Fruit fly (Drosophila melanogaster) whole organism, wandering third instar larva: ENCODE measurements around the gene sick.
A peak's percentile ranks its signal among the peaks of the same experiment; 100 is the strongest.

Experiments
- Abd-B ChIP-seq: fragments of >200 bp; optimal IDR thresholded peaks from 2 replicates; lab custom pipeline; 2017; ENCODE audit warnings: missing biosample characterization, missing genetic modification characterization
- CG32264 ChIP-seq: fragments of 200-800 bp; sonication (Bioruptor generic); optimal IDR thresholded peaks from 2 replicates; lab custom pipeline; 2016; ENCODE audit warnings: missing biosample characterization, missing genetic modification characterization
- CrebA ChIP-seq: fragments of 200-800 bp; sonication (Bioruptor generic); optimal IDR thresholded peaks from 2 replicates; lab custom pipeline; 2016; ENCODE audit warnings: missing biosample characterization, mild to moderate bottlenecking, missing genetic modification characterization, borderline replicate concordance
- Dfd ChIP-seq: fragments of >200 bp; optimal IDR thresholded peaks from 2 replicates; lab custom pipeline; 2017; ENCODE audit warnings: missing biosample characterization, missing genetic modification characterization
- GATAd ChIP-seq: sonication (Bioruptor generic); optimal IDR thresholded peaks from 2 replicates; lab custom pipeline; 2016; ENCODE audit warnings: missing biosample characterization, missing genetic modification characterization
- HLH106 ChIP-seq: fragments of 200-800 bp; optimal IDR thresholded peaks from 3 replicates; lab custom pipeline; 2019; ENCODE audit warnings: missing biosample characterization, mild to moderate bottlenecking, missing genetic modification characterization, moderate library complexity
- Hr78 ChIP-seq: fragments of >200 bp; optimal IDR thresholded peaks from 2 replicates; lab custom pipeline; 2017; ENCODE audit warnings: missing biosample characterization, missing genetic modification characterization
- Hr83 ChIP-seq: fragments of 200-300 bp; sonication (Bioruptor generic); optimal IDR thresholded peaks from 2 replicates; lab custom pipeline; 2016; ENCODE audit warnings: missing biosample characterization, mild to moderate bottlenecking, missing genetic modification characterization, moderate library complexity; ENCODE audit not compliant: poor library complexity, severe bottlenecking
- Jra ChIP-seq: sonication (Bioruptor generic); optimal IDR thresholded peaks from 2 replicates; lab custom pipeline; 2016; ENCODE audit warnings: missing biosample characterization, missing genetic modification characterization
- Mio ChIP-seq: sonication (Bioruptor generic); optimal IDR thresholded peaks from 2 replicates; lab custom pipeline; 2016; ENCODE audit warnings: missing biosample characterization, missing genetic modification characterization
- Myc ChIP-seq: fragments of >200 bp; optimal IDR thresholded peaks from 2 replicates; lab custom pipeline; 2017
- N ChIP-seq: fragments of >200 bp; optimal IDR thresholded peaks from 2 replicates; lab custom pipeline; 2018; ENCODE audit warnings: missing biosample characterization, missing external identifiers, missing genetic modification characterization
- OdsH ChIP-seq: fragments of 200-800 bp; sonication (Bioruptor generic); optimal IDR thresholded peaks from 2 replicates; lab custom pipeline; 2016; ENCODE audit warnings: missing biosample characterization, mild to moderate bottlenecking, missing genetic modification characterization
- Rel ChIP-seq, 2 experiments: fragments of 200-800 bp; sonication (Bioruptor generic) in 1 of 2; optimal IDR thresholded peaks; 2 replicates in 1 of 2; 3 replicates in 1 of 2; lab custom pipeline; 2016 to 2019; ENCODE audit warnings: mild to moderate bottlenecking in 2 of 2, missing biosample characterization in 2 of 2, missing genetic modification characterization in 2 of 2, moderate library complexity in 1 of 2
- Sp1 ChIP-seq: fragments of 200-800 bp; sonication (Bioruptor generic); optimal IDR thresholded peaks from 3 replicates; lab custom pipeline; 2019; ENCODE audit warnings: missing biosample characterization, mild to moderate bottlenecking, missing genetic modification characterization, moderate library complexity
- Vsx2 ChIP-seq: fragments of 200-300, 225-300 bp; sonication (Bioruptor generic); optimal IDR thresholded peaks from 2 replicates; lab custom pipeline; 2018; ENCODE audit warnings: missing biosample characterization, missing genetic modification characterization; ENCODE audit not compliant: partially characterized antibody
- br ChIP-seq: fragments of 200-800 bp; sonication (Bioruptor generic); optimal IDR thresholded peaks from 2 replicates; lab custom pipeline; 2016; ENCODE audit warnings: missing biosample characterization, missing genetic modification characterization
- brk ChIP-seq: fragments of 200-800 bp; sonication (Bioruptor generic); optimal IDR thresholded peaks from 2 replicates; lab custom pipeline; 2016; ENCODE audit warnings: missing biosample characterization, mild to moderate bottlenecking, missing genetic modification characterization
- dl ChIP-seq, 2 experiments: fragments of 175-275, 200-275 bp in 1 of 2; fragments of 200-275 bp in 1 of 2; sonication (Bioruptor generic); optimal IDR thresholded peaks; lab custom pipeline; 2018; ENCODE audit warnings: mild to moderate bottlenecking in 2 of 2, missing biosample characterization in 2 of 2, missing genetic modification characterization in 2 of 2, moderate library complexity in 2 of 2; ENCODE audit not compliant: partially characterized antibody in 2 of 2, insufficient read depth in 1 of 2
- dsf ChIP-seq: sonication (Bioruptor generic); optimal IDR thresholded peaks from 2 replicates; lab custom pipeline; 2016; ENCODE audit warnings: missing biosample characterization, missing genetic modification characterization, borderline replicate concordance
- foxo ChIP-seq, 2 experiments: fragments of 200-800 bp; sonication (Bioruptor generic); optimal IDR thresholded peaks; 2 replicates in 1 of 2; 3 replicates in 1 of 2; lab custom pipeline; 2016 to 2017; ENCODE audit warnings: missing biosample characterization in 2 of 2, missing genetic modification characterization in 2 of 2
- fru ChIP-seq: fragments of 200-800 bp; sonication (Bioruptor generic); optimal IDR thresholded peaks from 3 replicates; lab custom pipeline; 2016; ENCODE audit warnings: missing biosample characterization, mild to moderate bottlenecking, missing genetic modification characterization
- h ChIP-seq: fragments of 200-800 bp; sonication (Bioruptor generic); optimal IDR thresholded peaks from 3 replicates; lab custom pipeline; 2016; ENCODE audit warnings: missing biosample characterization, mild to moderate bottlenecking, missing genetic modification characterization
- jim ChIP-seq: fragments of 175-275, 200-325 bp; sonication (Bioruptor generic); optimal IDR thresholded peaks from 2 replicates; lab custom pipeline; 2016; ENCODE audit warnings: missing biosample characterization, mild to moderate bottlenecking, missing genetic modification characterization
- lola ChIP-seq: fragments of >200 bp; optimal IDR thresholded peaks from 2 replicates; lab custom pipeline; 2017; ENCODE audit warnings: missing biosample characterization, missing genetic modification characterization
- pan ChIP-seq: fragments of >200 bp; optimal IDR thresholded peaks from 2 replicates; lab custom pipeline; 2017
- psq ChIP-seq: fragments of 200-800 bp; sonication (Bioruptor generic); optimal IDR thresholded peaks from 3 replicates; lab custom pipeline; 2017; ENCODE audit warnings: missing biosample characterization, mild to moderate bottlenecking, missing genetic modification characterization, moderate library complexity
- sage ChIP-seq: fragments of 200-800 bp; sonication (Bioruptor generic); optimal IDR thresholded peaks from 2 replicates; lab custom pipeline; 2016; ENCODE audit warnings: missing biosample characterization, mild to moderate bottlenecking, missing genetic modification characterization
- sv ChIP-seq: fragments of 200-800 bp; sonication (Bioruptor generic); optimal IDR thresholded peaks from 3 replicates; lab custom pipeline; 2016; ENCODE audit warnings: missing biosample characterization, missing genetic modification characterization
- usp ChIP-seq: fragments of >200 bp; optimal IDR thresholded peaks from 2 replicates; lab custom pipeline; 2017; ENCODE audit warnings: missing biosample characterization, missing genetic modification characterization
- woc ChIP-seq: sonication (Bioruptor generic); optimal IDR thresholded peaks from 2 replicates; lab custom pipeline; 2016; ENCODE audit warnings: missing biosample characterization, mild to moderate bottlenecking, missing genetic modification characterization

Gene sick

dm6 chr2L:19962252-19962729 lies 166.1 kb downstream of the sick start, which contains the start of the genes CG13965 and CG16772:
Gene CG13965, minus strand, starts transcription at chr2L:19962352.
Gene CG16772, plus strand, starts transcription at chr2L:19962679.
- TF ChIP-seq N = no peak

DNA sequence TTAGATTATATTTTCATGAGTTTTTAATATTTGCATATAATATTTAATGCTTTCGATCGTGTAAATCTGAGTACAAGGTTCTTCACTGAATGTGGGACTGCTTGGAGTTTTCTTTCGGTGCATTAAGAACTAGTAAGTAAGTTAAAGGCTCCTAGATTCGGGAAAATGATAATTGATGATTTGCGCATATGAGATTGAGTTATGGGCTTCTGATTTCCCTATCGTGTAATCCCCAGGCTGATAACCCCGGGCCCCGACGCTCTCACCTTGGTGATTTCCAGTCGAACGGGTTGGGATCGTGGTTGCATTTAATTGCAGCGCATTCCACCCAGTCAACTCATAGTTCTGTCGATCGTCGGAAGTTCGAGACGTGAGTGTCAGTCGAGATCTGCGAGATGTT lies 167.7 kb downstream of the sick start, which contains the start of gene CG10680:
Gene CG10680 (plus strand): TSS at position 301 of the 400 bp plus-strand sequence.
- no peak for TF ChIP-seq foxo (GFP tag; optimal IDR thresholded peaks at IDR 0.05; lab: Kevin White, UChicago)
- no peak for TF ChIP-seq jim
- TF ChIP-seq GATAd = no peak
- no peak for TF ChIP-seq br (GFP tag; lab: Kevin White, UChicago)
- no peak for TF ChIP-seq Dfd (GFP tag; lab: Kevin White, UChicago)
- TF ChIP-seq brk (GFP tag; lab: Kevin White, UChicago) = no peak
- no peak for TF ChIP-seq dl (GFP tag; optimal IDR thresholded peaks at IDR 0.05; lab: Kevin White, UChicago; ENCODE audit: insufficient read depth in 1 of 2, partially characterized antibody in 2 of 2)
- no peak for TF ChIP-seq sage (GFP tag; lab: Kevin White, UChicago)
- TF ChIP-seq CrebA = no peak
- TF ChIP-seq Myc (lab: Kevin White, UChicago) = no peak
- TF ChIP-seq dsf = no peak

DNA sequence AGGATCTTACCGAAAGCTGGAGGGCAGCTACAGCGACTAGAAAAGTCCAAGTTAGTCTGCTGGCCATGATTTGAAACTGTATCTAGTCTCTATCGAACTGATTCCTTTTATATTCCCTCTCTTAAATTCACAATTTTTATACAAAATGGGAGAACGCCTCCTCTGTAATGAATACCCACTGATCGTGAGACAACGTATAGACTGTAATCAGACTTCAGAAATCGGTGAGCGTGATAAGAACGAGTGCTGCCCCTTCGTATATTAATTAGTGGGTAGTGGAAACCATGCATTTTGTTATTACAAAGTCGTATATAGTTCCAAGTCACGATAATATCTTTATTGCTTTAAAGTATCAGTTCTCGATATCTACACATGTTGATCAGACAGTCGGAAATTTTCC lies 170.2 kb downstream of the sick start, which contains the start of gene OS9:
Gene OS9 (minus strand): TSS at position 101 of the 400 bp plus-strand sequence.
- no peak for TF ChIP-seq pan
- no peak for TF ChIP-seq usp (GFP tag; lab: Kevin White, UChicago)
- no peak for TF ChIP-seq jim
- no peak for TF ChIP-seq Hr78 (GFP tag; lab: Kevin White, UChicago)
- TF ChIP-seq sv = no peak

DNA sequence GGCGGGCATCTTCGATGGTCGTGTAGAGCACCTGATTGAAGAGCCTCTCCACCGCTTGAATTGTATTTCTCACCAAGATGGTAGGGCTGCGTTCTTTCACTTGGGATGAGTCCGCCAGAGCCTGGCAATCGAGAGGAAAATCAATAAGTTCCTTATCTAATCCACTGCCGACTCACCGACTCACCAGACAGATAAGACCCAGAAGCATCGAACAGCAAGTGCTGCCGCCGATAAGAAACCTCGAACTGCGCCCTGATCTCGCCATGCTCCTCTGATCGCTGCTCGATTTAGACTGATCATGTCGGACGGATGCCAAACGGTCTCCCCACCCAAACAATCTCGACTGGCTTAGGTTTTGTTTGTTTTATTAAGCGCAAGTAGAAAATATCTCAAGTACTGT lies 171.2 kb downstream of the sick start, which contains the start of gene Hf:
Gene Hf (minus strand): TSS at position 296 of the 400 bp plus-strand sequence.
- TF ChIP-seq OdsH (GFP tag; lab: Kevin White, UChicago) (no peak), Jra (GFP tag; lab: Kevin White, UChicago) (no peak), CrebA (no peak), sv (no peak), psq (GFP tag; lab: Kevin White, UChicago) (no peak), Myc (lab: Kevin White, UChicago) (no peak), pan (no peak), jim (no peak), foxo (GFP tag; optimal IDR thresholded peaks at IDR 0.05; lab: Kevin White, UChicago) (no peak), brk (GFP tag; lab: Kevin White, UChicago) (no peak), sage (GFP tag; lab: Kevin White, UChicago) (no peak), lola (GFP tag; lab: Kevin White, UChicago) (no peak), Sp1 (no peak), h (GFP tag; lab: Kevin White, UChicago) (no peak), GATAd (no peak), CG32264 (GFP tag; lab: Kevin White, UChicago) (no peak), fru (GFP tag; lab: Kevin White, UChicago) (no peak), Hr83 (GFP tag; lab: Kevin White, UChicago) (no peak)

DNA sequence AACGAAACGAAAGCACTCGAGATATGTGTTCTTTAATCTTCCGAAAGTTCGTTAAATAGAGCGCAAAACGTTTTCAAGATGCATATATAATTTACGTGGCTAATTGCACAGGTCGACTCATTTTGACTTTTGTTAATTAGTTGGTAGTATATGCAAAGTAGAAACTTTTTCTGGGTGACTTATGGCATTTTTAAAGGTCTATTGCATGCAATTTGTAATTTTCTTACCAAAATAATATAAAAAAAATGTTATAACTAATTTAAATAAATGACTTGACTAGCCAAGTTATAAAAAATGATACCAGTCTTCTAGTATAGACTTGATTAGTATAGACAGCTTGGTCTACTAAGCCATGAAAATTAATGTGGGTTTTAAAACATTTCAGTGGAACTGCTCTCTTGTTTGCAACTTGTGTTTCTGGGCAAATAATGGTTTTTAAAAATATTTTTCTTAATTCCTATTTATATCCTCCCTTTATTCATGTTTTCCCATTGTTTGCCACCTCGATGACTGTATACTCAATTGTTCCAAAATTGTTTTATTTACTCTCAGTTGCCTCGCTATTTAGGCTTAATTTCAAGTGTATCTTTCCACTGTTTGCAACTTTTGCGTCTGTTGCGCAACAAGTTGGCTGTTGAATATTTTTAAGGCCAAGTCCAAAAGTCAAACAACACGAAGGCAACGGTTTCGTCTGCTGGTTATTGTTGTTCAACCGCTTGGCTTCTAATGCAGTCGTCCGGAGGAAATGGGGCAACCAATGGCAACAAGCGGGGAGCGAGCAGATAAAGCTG lies 191.9 kb downstream of the sick start:
- TF ChIP-seq lola (GFP tag; lab: Kevin White, UChicago) (no peak), HLH106 (tag; lab: Kevin White, UChicago) (no peak), Rel (GFP tag; optimal IDR thresholded peaks at IDR 0.05; lab: Kevin White, UChicago) (no peak), Rel (tag; optimal IDR thresholded peaks at IDR 0.05; lab: Kevin White, UChicago) (no peak), Abd-B (no peak), Mio (GFP tag; lab: Kevin White, UChicago) (no peak), Dfd (GFP tag; lab: Kevin White, UChicago) (no peak), pan (no peak), CrebA (no peak), Vsx2 (GFP tag; lab: Kevin White, UChicago) (no peak), dl (GFP tag; optimal IDR thresholded peaks at IDR 0.05; lab: Kevin White, UChicago; ENCODE audit: insufficient read depth in 1 of 2, partially characterized antibody in 2 of 2) (no peak), Hr83 (GFP tag; lab: Kevin White, UChicago) (peak; percentile 42), woc (GFP tag; lab: Kevin White, UChicago) (no peak), GATAd (no peak), h (GFP tag; lab: Kevin White, UChicago) (peak; percentile 6)
